Fruit fly (Drosophila melanogaster) whole organism, embryonic: ENCODE data around the gene Mkk4.

Experiments used
- ATbp ChIP-seq: fragments of 200-800 bp; sonication (Bioruptor generic); optimal IDR thresholded peaks from 2 replicates; lab custom pipeline; 2017; ENCODE audit warnings: missing biosample characterization, mild to moderate bottlenecking, missing genetic modification characterization, missing genetic modification reagents
- Antp ChIP-seq: fragments of 200-800 bp; sonication (Bioruptor generic); optimal IDR thresholded peaks from 3 replicates; lab custom pipeline; 2016; ENCODE audit warnings: missing biosample characterization, missing genetic modification characterization
- CG10654 ChIP-seq: fragments of 200-800 bp; sonication (Bioruptor generic); optimal IDR thresholded peaks from 2 replicates; lab custom pipeline; 2016; ENCODE audit warnings: missing biosample characterization, missing genetic modification characterization
- CG12104 ChIP-seq: fragments of 200-800 bp; sonication (Bioruptor generic); optimal IDR thresholded peaks from 3 replicates; lab custom pipeline; 2016; ENCODE audit warnings: missing biosample characterization, missing genetic modification characterization
- CG12744 ChIP-seq: fragments of 200-800 bp; sonication (Bioruptor generic); optimal IDR thresholded peaks from 2 replicates; lab custom pipeline; 2016; ENCODE audit warnings: missing biosample characterization, missing genetic modification characterization
- CG12942 ChIP-seq: fragments of 200-800 bp; sonication (Bioruptor generic); optimal IDR thresholded peaks from 3 replicates; lab custom pipeline; 2016; ENCODE audit warnings: missing biosample characterization, missing genetic modification characterization
- CG14441 ChIP-seq: fragments of 200-800 bp; sonication (Bioruptor generic); IDR thresholded peaks from 2 replicates; pipeline ENCODE4 v1.3.6; 2022; ENCODE audit warnings: missing biosample characterization, missing genetic modification characterization
- CG1602 ChIP-seq: fragments of 200-800 bp; sonication (Bioruptor generic); optimal IDR thresholded peaks from 3 replicates; lab custom pipeline; 2016; ENCODE audit warnings: missing biosample characterization, missing genetic modification characterization
- CG17802 ChIP-seq: fragments of 200-800 bp; sonication (Bioruptor generic); optimal IDR thresholded peaks from 2 replicates; lab custom pipeline; 2018; ENCODE audit warnings: missing biosample characterization, mild to moderate bottlenecking, missing genetic modification characterization, moderate library complexity
- CG18011 ChIP-seq: fragments of 200-800 bp; sonication (Bioruptor generic); optimal IDR thresholded peaks from 2 replicates; lab custom pipeline; 2017; ENCODE audit warnings: missing biosample characterization, missing genetic modification characterization, mild to moderate bottlenecking, moderate library complexity, missing genotype
- CG31441 ChIP-seq: fragments of 200-800 bp; sonication (Bioruptor generic); IDR thresholded peaks from 2 replicates; pipeline ENCODE4 v1.3.6; 2022; ENCODE audit warnings: missing biosample characterization, missing genetic modification characterization
- CG32532 ChIP-seq: fragments of 200-800 bp; sonication (Bioruptor generic); IDR thresholded peaks from 2 replicates; pipeline ENCODE4 v1.3.6; 2022; ENCODE audit warnings: missing biosample characterization, missing genetic modification characterization
- CG32772 ChIP-seq: fragments of 200-800 bp; sonication (Bioruptor generic); IDR thresholded peaks from 2 replicates; pipeline ENCODE4 v1.3.6; 2022; ENCODE audit warnings: missing biosample characterization, missing genetic modification characterization
- CG34224 ChIP-seq: fragments of 200-800 bp; sonication (Bioruptor generic); IDR thresholded peaks from 3 replicates; pipeline ENCODE4 v1.3.6; 2022; ENCODE audit warnings: missing biosample characterization, missing genetic modification characterization; ENCODE audit not compliant: partially characterized antibody
- CG34376 ChIP-seq: fragments of 200-800 bp; sonication (Bioruptor generic); optimal IDR thresholded peaks from 2 replicates; lab custom pipeline; 2018; ENCODE audit warnings: missing biosample characterization, mild to moderate bottlenecking, missing genetic modification characterization
- CG34422 ChIP-seq: fragments of 200-800 bp; sonication (Bioruptor generic); IDR thresholded peaks from 3 replicates; pipeline ENCODE4 v1.3.6; 2022; ENCODE audit warnings: missing biosample characterization, missing genetic modification characterization
- CG3838 ChIP-seq: fragments of 200-800 bp; sonication (Bioruptor generic); optimal IDR thresholded peaks from 3 replicates; lab custom pipeline; 2016; ENCODE audit warnings: missing biosample characterization, missing genetic modification characterization
- CG43689 ChIP-seq: fragments of 200-800 bp; sonication (Bioruptor generic); IDR thresholded peaks from 2 replicates; pipeline ENCODE4 v1.3.6; 2022; ENCODE audit warnings: missing biosample characterization, missing genetic modification characterization
- CG4404 ChIP-seq: fragments of 200-800 bp; sonication (Bioruptor generic); IDR thresholded peaks from 2 replicates; pipeline ENCODE4 v1.3.6; 2022; ENCODE audit warnings: missing biosample characterization, missing genetic modification characterization
- CG4820 ChIP-seq: fragments of 200-800 bp; sonication (Bioruptor generic); optimal IDR thresholded peaks from 3 replicates; lab custom pipeline; 2016; ENCODE audit warnings: missing biosample characterization, missing genetic modification characterization
- CG7271 ChIP-seq: fragments of 200-800 bp; sonication (Bioruptor generic); optimal IDR thresholded peaks from 2 replicates; lab custom pipeline; 2018; ENCODE audit warnings: missing biosample characterization, mild to moderate bottlenecking, missing genetic modification characterization, moderate library complexity
- CG7987 ChIP-seq: fragments of 200-800 bp; sonication (Bioruptor generic); optimal IDR thresholded peaks from 2 replicates; lab custom pipeline; 2018; ENCODE audit warnings: missing biosample characterization, mild to moderate bottlenecking, missing genetic modification characterization, moderate library complexity
- CG8388 ChIP-seq: fragments of 200-800 bp; sonication (Bioruptor generic); optimal IDR thresholded peaks from 2 replicates; lab custom pipeline; 2019; ENCODE audit warnings: missing biosample characterization, mild to moderate bottlenecking, missing genetic modification characterization, moderate library complexity
- CG8765 ChIP-seq: fragments of 200-800 bp; sonication (Bioruptor generic); IDR thresholded peaks from 2 replicates; pipeline ENCODE4 v1.3.6; 2022; ENCODE audit warnings: missing biosample characterization, missing genetic modification characterization
- CG8944 ChIP-seq: fragments of 200-800 bp; sonication (Bioruptor generic); optimal IDR thresholded peaks from 3 replicates; lab custom pipeline; 2016; ENCODE audit warnings: missing biosample characterization, missing genetic modification characterization
- Drgx ChIP-seq: fragments of 200-800 bp; sonication (Bioruptor generic); IDR thresholded peaks from 2 replicates; pipeline ENCODE4 v1.3.6; 2022; ENCODE audit warnings: missing biosample characterization, missing genetic modification characterization
- E2f2 ChIP-seq: fragments of 200-800 bp; sonication (Bioruptor generic); IDR thresholded peaks from 2 replicates; pipeline ENCODE4 v1.3.6; 2022; ENCODE audit warnings: missing biosample characterization, missing genetic modification characterization
- ERR ChIP-seq: fragments of 200-800 bp; sonication (Bioruptor generic); optimal IDR thresholded peaks from 2 replicates; lab custom pipeline; 2016; ENCODE audit warnings: missing biosample characterization, missing genetic modification characterization
- HHEX ChIP-seq: fragments of 200-800 bp; sonication (Bioruptor generic); optimal IDR thresholded peaks from 3 replicates; lab custom pipeline; 2017; ENCODE audit warnings: missing biosample characterization, mild to moderate bottlenecking, missing genetic modification characterization, missing genetic modification reagents
- HLH4C ChIP-seq: fragments of 200-800 bp; sonication (Bioruptor generic); IDR thresholded peaks from 3 replicates; pipeline ENCODE4 v1.3.6; 2022; ENCODE audit warnings: missing biosample characterization, missing genetic modification characterization; ENCODE audit not compliant: partially characterized antibody
- HmgZ ChIP-seq: fragments of 200-800 bp; sonication (Bioruptor generic); optimal IDR thresholded peaks from 2 replicates; lab custom pipeline; 2018; ENCODE audit warnings: missing biosample characterization, mild to moderate bottlenecking, missing genetic modification characterization
- Hr3 ChIP-seq: fragments of 200-800 bp; sonication (Bioruptor generic); optimal IDR thresholded peaks from 3 replicates; lab custom pipeline; 2016; ENCODE audit warnings: missing biosample characterization, missing genetic modification characterization
- Hr39 ChIP-seq: fragments of >200 bp; optimal IDR thresholded peaks from 2 replicates; lab custom pipeline; 2017
- Max ChIP-seq: fragments of 200-800 bp; sonication (Bioruptor generic); optimal IDR thresholded peaks from 2 replicates; lab custom pipeline; 2016; ENCODE audit warnings: missing biosample characterization, mild to moderate bottlenecking, missing genetic modification characterization
- Med ChIP-seq: fragments of 200-800 bp; sonication (Bioruptor generic); peaks from one replicate; lab custom pipeline; 2016; ENCODE audit warnings: missing biosample characterization, missing genetic modification characterization, mild to moderate bottlenecking, inconsistent platforms, moderate library complexity
- Mes4 ChIP-seq: fragments of 200-800 bp; sonication (Bioruptor generic); optimal IDR thresholded peaks from 2 replicates; lab custom pipeline; 2016; ENCODE audit warnings: missing biosample characterization, missing genetic modification characterization
- Xbp1 ChIP-seq: fragments of 200-800 bp; sonication (Bioruptor generic); optimal IDR thresholded peaks from 3 replicates; lab custom pipeline; 2016; ENCODE audit warnings: missing biosample characterization, mild to moderate bottlenecking, missing genetic modification characterization
- abd-A ChIP-seq: fragments of 200-800 bp; sonication (Bioruptor generic); optimal IDR thresholded peaks from 3 replicates; lab custom pipeline; 2019; ENCODE audit warnings: missing biosample characterization, mild to moderate bottlenecking, missing genetic modification characterization, moderate library complexity
- btn ChIP-seq: fragments of 200-800 bp; sonication (Bioruptor generic); optimal IDR thresholded peaks from 2 replicates; lab custom pipeline; 2016; ENCODE audit warnings: missing biosample characterization, missing genetic modification characterization
- cwo ChIP-seq: fragments of 200-800 bp; sonication (Bioruptor generic); optimal IDR thresholded peaks from 3 replicates; lab custom pipeline; 2017; ENCODE audit warnings: missing biosample characterization, missing genetic modification characterization, mild to moderate bottlenecking, moderate library complexity, missing genetic modification reagents
- danr ChIP-seq: fragments of 200-800 bp; sonication (Bioruptor generic); IDR thresholded peaks from 2 replicates; pipeline ENCODE4 v1.3.6; 2022; ENCODE audit warnings: missing biosample characterization, missing genetic modification characterization
- dpn ChIP-seq, 2 experiments: fragments of 200-800 bp; sonication (Bioruptor generic); optimal IDR thresholded peaks; 3 replicates each; lab custom pipeline; 2016; ENCODE audit warnings: missing biosample characterization in 2 of 2, missing genetic modification characterization in 2 of 2
- ems ChIP-seq: fragments of 200-800 bp; sonication (Bioruptor generic); optimal IDR thresholded peaks from 3 replicates; lab custom pipeline; 2016; ENCODE audit warnings: missing biosample characterization, missing genetic modification characterization
- gro ChIP-seq: fragments of 200-800 bp; sonication (Bioruptor generic); optimal IDR thresholded peaks from 2 replicates; lab custom pipeline; 2016; ENCODE audit warnings: missing biosample characterization, missing genetic modification characterization
- lilli ChIP-seq: fragments of 200-800 bp; sonication (Bioruptor generic); optimal IDR thresholded peaks from 3 replicates; lab custom pipeline; 2016; ENCODE audit warnings: missing biosample characterization, missing genetic modification characterization
- mld ChIP-seq: fragments of 200-800 bp; sonication (Bioruptor generic); IDR thresholded peaks from 3 replicates; pipeline ENCODE4 v1.3.6; 2022; ENCODE audit warnings: missing biosample characterization, missing genetic modification characterization; ENCODE audit not compliant: partially characterized antibody
- pnt ChIP-seq: fragments of 200-800 bp; sonication (Bioruptor generic); optimal IDR thresholded peaks from 3 replicates; lab custom pipeline; 2016; ENCODE audit warnings: missing biosample characterization, missing genetic modification characterization
- pum ChIP-seq: fragments of 200-800 bp; sonication (Bioruptor generic); optimal IDR thresholded peaks from 2 replicates; lab custom pipeline; 2016; ENCODE audit warnings: missing biosample characterization, missing genetic modification characterization
- run ChIP-seq: fragments of 200-800 bp; sonication (Bioruptor generic); optimal IDR thresholded peaks from 3 replicates; lab custom pipeline; 2018; ENCODE audit warnings: missing biosample characterization, mild to moderate bottlenecking, missing genetic modification characterization
- sim ChIP-seq: fragments of 200-800 bp; sonication (Bioruptor generic); IDR thresholded peaks from 2 replicates; pipeline ENCODE4 v1.3.6; 2022; ENCODE audit warnings: missing biosample characterization, missing genetic modification characterization
- wdn ChIP-seq: fragments of 200-800 bp; sonication (Bioruptor generic); IDR thresholded peaks from 2 replicates; pipeline ENCODE4 v1.3.6; 2022; ENCODE audit warnings: missing biosample characterization, missing genetic modification characterization

The Mkk4 gene

dm6 chr3R:8663668-8664283 lies 13.2 kb upstream of the Mkk4 start, which contains the start of gene CG8032 (continued):
- peak; percentile 72 for TF ChIP-seq lilli
- TF ChIP-seq Med (GFP tag; lab: Kevin White, UChicago): peak; percentile 95
- TF ChIP-seq Hr39 (lab: Kevin White, UChicago): no peak
- TF ChIP-seq dpn (GFP tag; optimal IDR thresholded peaks at IDR 0.05; lab: Kevin White, UChicago): peak; percentile 52 to 62
- TF ChIP-seq pum (GFP tag; lab: Kevin White, UChicago): peak; percentile 69
- TF ChIP-seq CG34422 (GFP tag; lab: Robert Waterston, UW): no peak
- no peak for TF ChIP-seq cwo
- no peak for TF ChIP-seq CG32772
- TF ChIP-seq btn (GFP tag; lab: Kevin White, UChicago): no peak
- no peak for TF ChIP-seq CG3838 (GFP tag; lab: Kevin White, UChicago)
- no peak for TF ChIP-seq ATbp (GFP tag; lab: Kevin White, UChicago)
- TF ChIP-seq CG7271: no peak
- peak; percentile 59 for TF ChIP-seq Antp (GFP tag; lab: Kevin White, UChicago)
- peak; percentile 9 for TF ChIP-seq CG7987 (GFP tag; lab: Kevin White, UChicago)
- peak; percentile 65 for TF ChIP-seq Max (GFP tag; lab: Kevin White, UChicago)
- no peak for TF ChIP-seq CG17802 (tag; lab: Kevin White, UChicago)
- TF ChIP-seq CG8944 (GFP tag; lab: Kevin White, UChicago): peak; percentile 64
- no peak for TF ChIP-seq wdn (GFP tag; lab: Robert Waterston, UW)
- peak; percentile 56 for TF ChIP-seq Xbp1 (GFP tag; lab: Kevin White, UChicago)
- peak; percentile 76; the same call in 2 of the 3 replicates for TF ChIP-seq CG34224
- TF ChIP-seq pnt (GFP tag; lab: Kevin White, UChicago): peak; percentile 34
- no peak for TF ChIP-seq run
- peak; percentile 42 for TF ChIP-seq gro (GFP tag; lab: Kevin White, UChicago)
- TF ChIP-seq CG12942 (GFP tag; lab: Kevin White, UChicago): peak; percentile 32
- TF ChIP-seq CG18011 (GFP tag; lab: Kevin White, UChicago): no peak
- TF ChIP-seq Drgx (GFP tag; lab: Robert Waterston, UW): no peak
- no peak for TF ChIP-seq HHEX (GFP tag; lab: Kevin White, UChicago)
- no peak for TF ChIP-seq CG8765 (GFP tag; lab: Robert Waterston, UW)
- no peak for TF ChIP-seq abd-A (tag; lab: Kevin White, UChicago)
- peak; percentile 39; the same call in 1 of the 2 replicates for TF ChIP-seq CG31441
- no peak for TF ChIP-seq sim (GFP tag; lab: Robert Waterston, UW)
- TF ChIP-seq HmgZ (tag; lab: Kevin White, UChicago): peak; percentile 70
- no peak for TF ChIP-seq ERR (GFP tag; lab: Kevin White, UChicago)
- peak; percentile 5 for TF ChIP-seq Hr3 (GFP tag; lab: Kevin White, UChicago)
- TF ChIP-seq CG43689: no peak
- TF ChIP-seq CG14441: no peak
- TF ChIP-seq ems: peak; percentile 44
- TF ChIP-seq CG12104 (GFP tag; lab: Kevin White, UChicago): no peak
- TF ChIP-seq CG32532: peak; percentile 59
- peak; percentile 44 for TF ChIP-seq CG4820 (GFP tag; lab: Kevin White, UChicago)
- TF ChIP-seq E2f2: peak; percentile 54
- TF ChIP-seq Mes4 (GFP tag; lab: Kevin White, UChicago): peak; percentile 38
- no peak for TF ChIP-seq CG4404 (GFP tag; lab: Robert Waterston, UW)
- peak; percentile 15 for TF ChIP-seq CG8388
- no peak for TF ChIP-seq danr (GFP tag; lab: Robert Waterston, UW)
- no peak for TF ChIP-seq CG12744
- peak; percentile 30 for TF ChIP-seq CG34376 (GFP tag; lab: Kevin White, UChicago)
- no peak for TF ChIP-seq CG10654 (GFP tag; lab: Kevin White, UChicago)
- peak; percentile 59; the same call in 2 of the 3 replicates for TF ChIP-seq HLH4C (GFP tag; lab: Robert Waterston, UW)
- TF ChIP-seq mld (GFP tag; lab: Robert Waterston, UW): 0 out of 3 replicates have a peak, but pooled peaks have one; percentile 47
- TF ChIP-seq CG1602 (GFP tag; lab: Kevin White, UChicago): no peak
